Fruit fly (Drosophila melanogaster) whole organism, embryonic: ENCODE measurements around the gene Cad99C.

Source experiments
- Ada2b ChIP-seq: fragments of 200-800 bp; sonication (Bioruptor generic); IDR thresholded peaks from 2 replicates; pipeline ENCODE4 v1.3.6; 2022; ENCODE audit warnings: missing biosample characterization, missing genetic modification characterization
- B-H1 ChIP-seq: fragments of 200-800 bp; sonication (Bioruptor generic); IDR thresholded peaks from 3 replicates; pipeline ENCODE4 v1.3.6; 2022; ENCODE audit warnings: missing biosample characterization, missing genetic modification characterization
- Bdp1 ChIP-seq: fragments of 200-800 bp; sonication (Bioruptor generic); optimal IDR thresholded peaks from 3 replicates; lab custom pipeline; 2016; ENCODE audit warnings: missing biosample characterization, missing genetic modification characterization
- CG11085 ChIP-seq: fragments of 200-800 bp; sonication (Bioruptor generic); IDR thresholded peaks from 2 replicates; pipeline ENCODE4 v1.3.6; 2022; ENCODE audit warnings: missing biosample characterization, missing genetic modification characterization
- CG11398 ChIP-seq: fragments of 200-800 bp; sonication (Bioruptor generic); optimal IDR thresholded peaks from 2 replicates; lab custom pipeline; 2016; ENCODE audit warnings: missing biosample characterization, missing genetic modification characterization
- CG12219 ChIP-seq: fragments of 200-800 bp; sonication (Bioruptor generic); optimal IDR thresholded peaks from 3 replicates; lab custom pipeline; 2018; ENCODE audit warnings: missing biosample characterization, mild to moderate bottlenecking, missing genetic modification characterization
- CG12391 ChIP-seq: fragments of 200-800 bp; sonication (Bioruptor generic); optimal IDR thresholded peaks from 3 replicates; lab custom pipeline; 2018; ENCODE audit warnings: missing biosample characterization, mild to moderate bottlenecking, missing genetic modification characterization, moderate library complexity
- CG12942 ChIP-seq: fragments of 200-800 bp; sonication (Bioruptor generic); optimal IDR thresholded peaks from 3 replicates; lab custom pipeline; 2016; ENCODE audit warnings: missing biosample characterization, missing genetic modification characterization
- CG13123 ChIP-seq: fragments of 200-800 bp; sonication (Bioruptor generic); optimal IDR thresholded peaks from 2 replicates; lab custom pipeline; 2016; ENCODE audit warnings: missing biosample characterization, missing genetic modification characterization
- CG14441 ChIP-seq: fragments of 200-800 bp; sonication (Bioruptor generic); IDR thresholded peaks from 2 replicates; pipeline ENCODE4 v1.3.6; 2022; ENCODE audit warnings: missing biosample characterization, missing genetic modification characterization
- CG14965 ChIP-seq: fragments of 200-800 bp; sonication (Bioruptor generic); optimal IDR thresholded peaks from 2 replicates; lab custom pipeline; 2016; ENCODE audit warnings: missing biosample characterization, missing genetic modification characterization, borderline replicate concordance
- CG1832 ChIP-seq: fragments of 200-800 bp; sonication (Bioruptor generic); optimal IDR thresholded peaks from 2 replicates; lab custom pipeline; 2017; ENCODE audit warnings: missing biosample characterization, mild to moderate bottlenecking, missing genetic modification characterization, inconsistent platforms
- CG2199 ChIP-seq: fragments of 200-800 bp; sonication (Bioruptor generic); IDR thresholded peaks from 3 replicates; pipeline ENCODE4 v1.3.6; 2022; ENCODE audit warnings: missing biosample characterization, missing genetic modification characterization
- CG2202 ChIP-seq: fragments of 200-800 bp; sonication (Bioruptor generic); optimal IDR thresholded peaks from 2 replicates; lab custom pipeline; 2018; ENCODE audit warnings: missing biosample characterization, mild to moderate bottlenecking, missing genetic modification characterization
- CG31224 ChIP-seq: fragments of 200-800 bp; sonication (Bioruptor generic); IDR thresholded peaks from 2 replicates; pipeline ENCODE4 v1.3.6; 2022; ENCODE audit warnings: missing biosample characterization, missing genetic modification characterization
- CG31388 ChIP-seq: fragments of 200-800 bp; sonication (Bioruptor generic); optimal IDR thresholded peaks from 2 replicates; lab custom pipeline; 2016; ENCODE audit warnings: missing biosample characterization, missing genetic modification characterization
- CG4424 ChIP-seq: fragments of 200-800 bp; sonication (Bioruptor generic); optimal IDR thresholded peaks from 3 replicates; lab custom pipeline; 2016; ENCODE audit warnings: missing biosample characterization, missing genetic modification characterization
- CG4730 ChIP-seq: fragments of 200-800 bp; sonication (Bioruptor generic); IDR thresholded peaks from 2 replicates; pipeline ENCODE4 v1.3.6; 2022; ENCODE audit warnings: missing biosample characterization, missing genetic modification characterization
- CG8359 ChIP-seq: fragments of 200-800 bp; sonication (Bioruptor generic); optimal IDR thresholded peaks from 2 replicates; lab custom pipeline; 2017; ENCODE audit warnings: missing biosample characterization, mild to moderate bottlenecking, missing genetic modification characterization, borderline replicate concordance
- CG8944 ChIP-seq: fragments of 200-800 bp; sonication (Bioruptor generic); optimal IDR thresholded peaks from 3 replicates; lab custom pipeline; 2016; ENCODE audit warnings: missing biosample characterization, missing genetic modification characterization
- CG9876 ChIP-seq: fragments of 200-800 bp; sonication (Bioruptor generic); optimal IDR thresholded peaks from 2 replicates; lab custom pipeline; 2016; ENCODE audit warnings: missing biosample characterization, missing genetic modification characterization
- D19A ChIP-seq: fragments of 200-800 bp; optimal IDR thresholded peaks from 3 replicates; lab custom pipeline; 2019; ENCODE audit warnings: missing biosample characterization, mild to moderate bottlenecking, missing genetic modification characterization, moderate library complexity
- Dfd ChIP-seq, 2 experiments: fragments of >200 bp; optimal IDR thresholded peaks; 2 replicates each; lab custom pipeline; 2017; ENCODE audit warnings: missing biosample characterization in 2 of 2, missing genetic modification characterization in 2 of 2
- E2f1 ChIP-seq: fragments of 200-800 bp; sonication (Bioruptor generic); IDR thresholded peaks from 2 replicates; pipeline ENCODE4 v1.3.6; 2022; ENCODE audit warnings: missing biosample characterization, missing genetic modification characterization
- HLH54F ChIP-seq: fragments of 200-800 bp; sonication (Bioruptor generic); optimal IDR thresholded peaks from 3 replicates; lab custom pipeline; 2016; ENCODE audit warnings: missing biosample characterization, missing genetic modification characterization
- Oaz ChIP-seq: fragments of 200-800 bp; sonication (Bioruptor generic); IDR thresholded peaks from 2 replicates; pipeline ENCODE4 v1.3.6; 2022; ENCODE audit warnings: missing biosample characterization, missing genetic modification characterization
- Optix ChIP-seq: fragments of 200-800 bp; sonication (Bioruptor generic); IDR thresholded peaks from 3 replicates; pipeline ENCODE4 v1.3.6; 2022; ENCODE audit warnings: missing biosample characterization, missing genetic modification characterization
- PHDP ChIP-seq: fragments of 200-800 bp; sonication (Bioruptor generic); optimal IDR thresholded peaks from 3 replicates; lab custom pipeline; 2018; ENCODE audit warnings: missing biosample characterization, mild to moderate bottlenecking, missing genetic modification characterization, moderate library complexity
- Pdp1 ChIP-seq, 2 experiments: fragments of 200-800 bp; sonication (Bioruptor generic); optimal IDR thresholded peaks; 3 replicates each; lab custom pipeline; 2016; ENCODE audit warnings: missing biosample characterization in 2 of 2, missing genetic modification characterization in 2 of 2, mild to moderate bottlenecking in 1 of 2, moderate library complexity in 1 of 2
- Side ChIP-seq: fragments of 200-800 bp; sonication (Bioruptor generic); optimal IDR thresholded peaks from 2 replicates; lab custom pipeline; 2016; ENCODE audit warnings: missing biosample characterization, missing genetic modification characterization
- ash1 ChIP-seq: fragments of 200-800 bp; sonication (Bioruptor generic); optimal IDR thresholded peaks from 2 replicates; lab custom pipeline; 2018; ENCODE audit warnings: missing biosample characterization, mild to moderate bottlenecking, missing genetic modification characterization
- cg ChIP-seq: fragments of 200-800 bp; sonication (Bioruptor generic); optimal IDR thresholded peaks from 3 replicates; lab custom pipeline; 2019; ENCODE audit warnings: missing biosample characterization, mild to moderate bottlenecking, missing genetic modification characterization, moderate library complexity
- cwo ChIP-seq: fragments of 200-800 bp; sonication (Bioruptor generic); optimal IDR thresholded peaks from 3 replicates; lab custom pipeline; 2017; ENCODE audit warnings: missing biosample characterization, missing genetic modification characterization, mild to moderate bottlenecking, moderate library complexity, missing genetic modification reagents
- fd64A ChIP-seq: fragments of 200-800 bp; sonication (Bioruptor generic); optimal IDR thresholded peaks from 3 replicates; lab custom pipeline; 2018; ENCODE audit warnings: missing biosample characterization, mild to moderate bottlenecking, missing genetic modification characterization
- hth ChIP-seq: fragments of >200 bp; optimal IDR thresholded peaks from 2 replicates; lab custom pipeline; 2017; ENCODE audit warnings: inconsistent platforms
- klu ChIP-seq: fragments of 200-800 bp; sonication (Bioruptor generic); IDR thresholded peaks from 2 replicates; pipeline ENCODE4 v1.3.6; 2022; ENCODE audit warnings: missing biosample characterization, missing genetic modification characterization
- nau ChIP-seq: fragments of 200-800 bp; sonication (Bioruptor generic); optimal IDR thresholded peaks from 3 replicates; lab custom pipeline; 2017; ENCODE audit warnings: missing biosample characterization, mild to moderate bottlenecking, missing genetic modification characterization, missing genetic modification reagents
- nmo ChIP-seq: fragments of 200-800 bp; sonication (Bioruptor generic); optimal IDR thresholded peaks from 2 replicates; lab custom pipeline; 2018; ENCODE audit warnings: missing biosample characterization, mild to moderate bottlenecking, missing genetic modification characterization, moderate library complexity
- pfk ChIP-seq: fragments of 200-800 bp; sonication (Bioruptor generic); optimal IDR thresholded peaks from 2 replicates; lab custom pipeline; 2018; ENCODE audit warnings: missing biosample characterization, mild to moderate bottlenecking, missing genetic modification characterization, moderate library complexity
- pita ChIP-seq: fragments of 200-800 bp; sonication (Bioruptor generic); optimal IDR thresholded peaks from 2 replicates; lab custom pipeline; 2017; ENCODE audit warnings: missing biosample characterization, mild to moderate bottlenecking, missing genetic modification characterization
- pros ChIP-seq: fragments of 200-800 bp; sonication (Bioruptor generic); optimal IDR thresholded peaks from 3 replicates; lab custom pipeline; 2019; ENCODE audit warnings: missing biosample characterization, mild to moderate bottlenecking, missing genetic modification characterization, moderate library complexity
- sima ChIP-seq: fragments of 200-800 bp; sonication (Bioruptor generic); optimal IDR thresholded peaks from 2 replicates; lab custom pipeline; 2016; ENCODE audit warnings: missing biosample characterization, missing genetic modification characterization
- slbo ChIP-seq: fragments of 200-800 bp; sonication (Bioruptor generic); IDR thresholded peaks from 2 replicates; pipeline ENCODE4 v1.3.6; 2022; ENCODE audit warnings: missing biosample characterization, missing genetic modification characterization
- stc ChIP-seq: fragments of 200-800 bp; sonication (Bioruptor generic); IDR thresholded peaks from 2 replicates; pipeline ENCODE4 v1.3.6; 2022; ENCODE audit warnings: missing biosample characterization, missing genetic modification characterization
- tgo ChIP-seq: fragments of 200-800 bp; sonication (Bioruptor generic); IDR thresholded peaks from 3 replicates; pipeline ENCODE4 v1.3.6; 2022; ENCODE audit warnings: missing biosample characterization, missing genetic modification characterization
- unpg ChIP-seq: fragments of 200-800 bp; sonication (Bioruptor generic); optimal IDR thresholded peaks from 3 replicates; lab custom pipeline; 2018; ENCODE audit warnings: missing biosample characterization, mild to moderate bottlenecking, missing genetic modification characterization, moderate library complexity
- vfl ChIP-seq: fragments of 200-800 bp; sonication (Bioruptor generic); optimal IDR thresholded peaks from 2 replicates; lab custom pipeline; 2016; ENCODE audit warnings: missing biosample characterization, missing genetic modification characterization
- vvl ChIP-seq: fragments of 200-800 bp; sonication (Bioruptor generic); IDR thresholded peaks from 2 replicates; pipeline ENCODE4 v1.3.6; 2022; ENCODE audit warnings: missing biosample characterization, missing genetic modification characterization
- wdn ChIP-seq: fragments of 200-800 bp; sonication (Bioruptor generic); IDR thresholded peaks from 2 replicates; pipeline ENCODE4 v1.3.6; 2022; ENCODE audit warnings: missing biosample characterization, missing genetic modification characterization

Gene Cad99C

dm6 chr3R:29861432-29862249 lies 20.2 kb downstream of the Cad99C start, which contains the start of the genes CG15514 and RpS8 (continued):
- TF ChIP-seq hth (no peak), CG13123 (GFP tag; lab: Kevin White, UChicago) (no peak), fd64A (peak; percentile 4), cwo (GFP tag; lab: Kevin White, UChicago) (peak; percentile 33), Bdp1 (GFP tag; lab: Kevin White, UChicago) (no peak), HLH54F (no peak), CG8359 (GFP tag; lab: Kevin White, UChicago) (peak; percentile 14), CG11398 (no peak), CG8944 (GFP tag; lab: Kevin White, UChicago) (no peak), nau (GFP tag; lab: Kevin White, UChicago) (no peak), CG2199 (GFP tag; lab: Robert Waterston, UW) (no peak), Optix (GFP tag; lab: Robert Waterston, UW) (peak; percentile 33; the same call in 1 of the 3 replicates), CG14441 (no peak), CG4424 (peak; percentile 42), CG12391 (tag; lab: Kevin White, UChicago) (peak; percentile 74), CG4730 (GFP tag; lab: Robert Waterston, UW) (no peak), slbo (GFP tag; lab: Robert Waterston, UW) (peak; percentile 59), Side (GFP tag; lab: Kevin White, UChicago) (peak; percentile 42), CG31388 (GFP tag; lab: Kevin White, UChicago) (no peak), klu (GFP tag; lab: Robert Waterston, UW) (no peak), Pdp1 (GFP tag; optimal IDR thresholded peaks at IDR 0.05; lab: Kevin White, UChicago) (peak in 1 of 2 experiments; percentile 41), E2f1 (GFP tag; lab: Robert Waterston, UW) (no peak; the same call in 1 of the 2 replicates), pfk (GFP tag; lab: Kevin White, UChicago) (peak; percentile 51), CG14965 (GFP tag; lab: Kevin White, UChicago) (no peak), cg (GFP tag; lab: Kevin White, UChicago) (no peak), CG9876 (GFP tag; lab: Kevin White, UChicago) (peak; percentile 6), stc (no peak), vfl (no peak), pros (GFP tag; lab: Kevin White, UChicago) (no peak), PHDP (peak; percentile 57), Dfd (GFP tag; optimal IDR thresholded peaks at IDR 0.05; lab: Kevin White, UChicago) (no peak), Ada2b (no peak), pita (GFP tag; lab: Kevin White, UChicago) (no peak), CG1832 (GFP tag; lab: Kevin White, UChicago) (no peak), vvl (GFP tag; lab: Robert Waterston, UW) (peak; percentile 55; the same call in 1 of the 2 replicates), tgo (GFP tag; lab: Robert Waterston, UW) (peak; percentile 37; the same call in 1 of the 3 replicates), unpg (GFP tag; lab: Kevin White, UChicago) (peak; percentile 54), CG11085 (GFP tag; lab: Robert Waterston, UW) (no peak), CG12942 (GFP tag; lab: Kevin White, UChicago) (peak; percentile 3), Oaz (0 out of 2 replicates have a peak, but pooled peaks have one; percentile 47), CG12219 (GFP tag; lab: Kevin White, UChicago) (peak; percentile 22), wdn (GFP tag; lab: Robert Waterston, UW) (0 out of 2 replicates have a peak, but pooled peaks have one; percentile 4), ash1 (GFP tag; lab: Kevin White, UChicago) (peak; percentile 31), D19A (peak; percentile 66), nmo (GFP tag; lab: Kevin White, UChicago) (peak; percentile 77), CG31224 (0 out of 2 replicates have a peak, but pooled peaks have one; percentile 38), B-H1 (GFP tag; lab: Robert Waterston, UW) (no peak), CG2202 (peak; percentile 38), sima (GFP tag; lab: Kevin White, UChicago) (no peak)
